Fruit fly (Drosophila melanogaster): ENCODE data around the gene CG43084.

Gene CG43084

dm6 chr3L:15619626-15620247 lies 30.9 kb upstream of the CG43084 start, which contains the start of gene Phs (continued):
- TF ChIP-seq Spps (tag; optimal IDR thresholded peaks at IDR 0.05) (no peak), run (tag; optimal IDR thresholded peaks at IDR 0.05) (no peak), Fer2 (tag; optimal IDR thresholded peaks at IDR 0.05) (peak; percentile 42), corto (GFP tag; optimal IDR thresholded peaks at IDR 0.05) (peak; percentile 59), CG17186 (GFP tag; optimal IDR thresholded peaks at IDR 0.05) (peak; percentile 66), Rfx (GFP tag; IDR thresholded peaks at IDR 0.05) (peak; percentile 94), CG10654 (GFP tag; optimal IDR thresholded peaks at IDR 0.05) (peak; percentile 82), CG7963 (GFP tag; IDR thresholded peaks at IDR 0.05; ENCODE audit: partially characterized antibody) (no peak), Myb (GFP tag; optimal IDR thresholded peaks at IDR 0.05) (peak; percentile 91), tup (GFP tag; optimal IDR thresholded peaks at IDR 0.05) (peak; percentile 73), Elba2 (GFP tag; optimal IDR thresholded peaks at IDR 0.05) (peak; percentile 63), zen (tag; optimal IDR thresholded peaks at IDR 0.05) (peak; percentile 11), CG10209 (GFP tag; optimal IDR thresholded peaks at IDR 0.05) (peak; percentile 80), CG6765 (GFP tag; optimal IDR thresholded peaks at IDR 0.05) (peak; percentile 45), Med (GFP tag) (peak; percentile 99), zfh2 (GFP tag; optimal IDR thresholded peaks at IDR 0.05) (peak; percentile 94), CG3726 (GFP tag; IDR thresholded peaks at IDR 0.05) (no peak), ara (GFP tag; IDR thresholded peaks at IDR 0.05) (peak; percentile 74), hbn (GFP tag; IDR thresholded peaks at IDR 0.05; ENCODE audit: partially characterized antibody) (peak; percentile 38; the same call in 1 of the 2 replicates), CG12104 (GFP tag; optimal IDR thresholded peaks at IDR 0.05) (peak; percentile 22), HmgD (GFP tag; optimal IDR thresholded peaks at IDR 0.05) (peak; percentile 95), H2.0 (GFP tag; IDR thresholded peaks at IDR 0.05) (peak; percentile 79), CG2120 (GFP tag; optimal IDR thresholded peaks at IDR 0.05) (peak; percentile 93), croc (GFP tag; conservative IDR thresholded peaks at IDR 0.05) (peak; percentile 54), Dfd (GFP tag; optimal IDR thresholded peaks at IDR 0.05) (no peak), D19B (GFP tag; optimal IDR thresholded peaks at IDR 0.05) (peak; percentile 56), CG1792 (GFP tag; optimal IDR thresholded peaks at IDR 0.05) (peak; percentile 71), CG8359 (GFP tag; optimal IDR thresholded peaks at IDR 0.05; ENCODE audit: borderline replicate concordance) (peak; percentile 11), CG10565 (GFP tag; optimal IDR thresholded peaks at IDR 0.05) (no peak), CG13424 (tag; optimal IDR thresholded peaks at IDR 0.05) (peak; percentile 24), Scr (GFP tag; IDR thresholded peaks at IDR 0.05; ENCODE audit: partially characterized antibody) (peak; percentile 48), CG7745 (tag; optimal IDR thresholded peaks at IDR 0.05) (peak; percentile 35), az2 (GFP tag; optimal IDR thresholded peaks at IDR 0.05) (peak; percentile 69), mirr (GFP tag; optimal IDR thresholded peaks at IDR 0.05) (peak; percentile 53), Nf-YB (GFP tag; optimal IDR thresholded peaks at IDR 0.05) (no peak), CG33557 (GFP tag; optimal IDR thresholded peaks at IDR 0.05) (peak; percentile 44), Deaf1 (tag; optimal IDR thresholded peaks at IDR 0.05) (peak; percentile 24), scrt (GFP tag; optimal IDR thresholded peaks at IDR 0.05) (peak; percentile 28), tin (GFP tag; optimal IDR thresholded peaks at IDR 0.05) (peak; percentile 91), CG13894 (tag; optimal IDR thresholded peaks at IDR 0.05) (peak; percentile 63), sug (tag; optimal IDR thresholded peaks at IDR 0.05) (peak; percentile 59), B-H2 (GFP tag; optimal IDR thresholded peaks at IDR 0.05) (peak; percentile 92), vvl (GFP tag; IDR thresholded peaks at IDR 0.05) (peak; percentile 88), CG6175 (GFP tag; IDR thresholded peaks at IDR 0.05) (peak; percentile 82), Chrac-16 (GFP tag; optimal IDR thresholded peaks at IDR 0.05) (peak; percentile 84), CG5180 (GFP tag; optimal IDR thresholded peaks at IDR 0.05) (no peak), Gsc (GFP tag; IDR thresholded peaks at IDR 0.05) (no peak), CG12071 (GFP tag; optimal IDR thresholded peaks at IDR 0.05) (peak; percentile 74), pfk (GFP tag; optimal IDR thresholded peaks at IDR 0.05) (peak; percentile 25)

All from whole organism, embryonic.